Fruit fly (Drosophila melanogaster): ENCODE results near the gene Dtd.

Gene Dtd

dm6 chr3R:11460502-11461358 is 30.9 kb downstream of the Dtd start, which contains the start of gene PGRP-LB:
TSS of gene PGRP-LB (minus strand) at chr3R:11460552.
- TF ChIP-seq Dll (optimal IDR thresholded peaks at IDR 0.05) (no peak), psq (optimal IDR thresholded peaks at IDR 0.05) (no peak), CG8478 (optimal IDR thresholded peaks at IDR 0.05) (no peak), usp (GFP tag; optimal IDR thresholded peaks at IDR 0.05) (no peak), pan (optimal IDR thresholded peaks at IDR 0.05) (no peak), EcR (GFP tag; optimal IDR thresholded peaks at IDR 0.05) (no peak)

- TF ChIP-seq Dll (optimal IDR thresholded peaks at IDR 0.05) (no peak), CG8478 (optimal IDR thresholded peaks at IDR 0.05) (no peak), usp (GFP tag; optimal IDR thresholded peaks at IDR 0.05) (no peak), EcR (GFP tag; optimal IDR thresholded peaks at IDR 0.05) (no peak), psq (optimal IDR thresholded peaks at IDR 0.05) (no peak), pan (optimal IDR thresholded peaks at IDR 0.05) (no peak)
Observed at dm6 chr3R:11467812-11468211, 38.0 kb downstream of the Dtd start.

dm6 chr3R:11469745-11470144 is 39.9 kb downstream of the Dtd start:
- TF ChIP-seq Dll (optimal IDR thresholded peaks at IDR 0.05), result no peak
- no peak for TF ChIP-seq EcR (GFP tag; optimal IDR thresholded peaks at IDR 0.05)
- TF ChIP-seq pan (optimal IDR thresholded peaks at IDR 0.05), result no peak
- no peak for TF ChIP-seq usp (GFP tag; optimal IDR thresholded peaks at IDR 0.05)
- TF ChIP-seq CG8478 (optimal IDR thresholded peaks at IDR 0.05), result no peak
- TF ChIP-seq psq (optimal IDR thresholded peaks at IDR 0.05), result no peak

Measured in whole organism.